Worm (Caenorhabditis elegans) whole organism, L1 larva: ENCODE data around the gene C09E8.1.

Experiments used
- fos-1 ChIP-seq: fragments of 150-350 bp; optimal IDR thresholded peaks from 2 replicates; lab custom pipeline; 2014; ENCODE audit warnings: missing biosample characterization, missing genetic modification characterization
- nhr-90 ChIP-seq: sonication (generic microtip); optimal IDR thresholded peaks from 2 replicates; lab custom pipeline; 2016; ENCODE audit warnings: mild to moderate bottlenecking, missing genetic modification characterization, missing compliant biosample characterization; ENCODE audit not compliant: poor library complexity
- sptf-1 ChIP-seq: fragments of 150-350 bp; optimal IDR thresholded peaks from 2 replicates; lab custom pipeline; 2014; ENCODE audit warnings: missing biosample characterization, missing genetic modification characterization

DNA sequence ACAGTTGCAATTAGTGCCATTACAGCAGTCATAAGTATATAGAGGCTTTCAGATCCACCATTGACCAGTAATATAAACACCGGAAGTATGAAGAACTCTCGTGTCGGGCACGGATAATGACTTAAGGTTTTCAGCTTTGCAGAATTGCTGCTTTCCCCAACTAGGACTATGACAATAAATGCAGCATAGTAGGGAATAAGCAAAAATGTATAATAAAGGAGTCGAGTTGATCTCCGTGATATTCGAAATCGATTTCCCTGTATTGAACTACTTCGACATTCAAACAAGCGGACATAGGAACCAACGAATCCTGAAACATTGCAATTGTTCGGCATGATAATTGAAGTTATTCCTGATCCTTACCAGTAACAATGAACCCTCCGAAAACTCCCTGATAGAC is 47.7 kb upstream of the C09E8.1 start:
- no peak for TF ChIP-seq nhr-90
- no peak for TF ChIP-seq sptf-1 (tag; lab: Kevin White, UChicago)
- TF ChIP-seq fos-1 (tag; lab: Kevin White, UChicago) = no peak
